Worm (Caenorhabditis elegans) whole organism, L3 larva: ENCODE results near the gene osm-8.

Experiments used
- R02D3.7 ChIP-seq: fragments of 150-350 bp; optimal IDR thresholded peaks from 2 replicates; lab custom pipeline; 2014; ENCODE audit warnings: missing biosample characterization, missing genetic modification characterization
- ZK546.5 ChIP-seq: sonication (generic microtip); optimal IDR thresholded peaks from 2 replicates; lab custom pipeline; 2017; ENCODE audit warnings: missing biosample characterization, missing genetic modification characterization
- aly-2 ChIP-seq: fragments of 150-350 bp; optimal IDR thresholded peaks from 2 replicates; lab custom pipeline; 2014; ENCODE audit warnings: missing biosample characterization, missing genetic modification characterization
- ama-1 ChIP-seq: fragments of 150-350 bp; optimal IDR thresholded peaks from 2 replicates; lab custom pipeline; 2018
- ceh-16 ChIP-seq: sonication (generic microtip); optimal IDR thresholded peaks from 2 replicates; lab custom pipeline; 2017; ENCODE audit warnings: missing biosample characterization, missing genetic modification characterization
- ceh-28 ChIP-seq: fragments of 150-350 bp; optimal IDR thresholded peaks from 2 replicates; lab custom pipeline; 2014; ENCODE audit warnings: missing biosample characterization, missing genetic modification reagents, missing genetic modification characterization
- ceh-82 ChIP-seq: fragments of 150-350 bp; optimal IDR thresholded peaks from 2 replicates; lab custom pipeline; 2014; ENCODE audit warnings: missing biosample characterization, missing genetic modification characterization
- ceh-9 ChIP-seq: sonication (generic microtip); optimal IDR thresholded peaks from 2 replicates; lab custom pipeline; 2018; ENCODE audit warnings: missing biosample characterization, missing genetic modification characterization
- daf-12 ChIP-seq: fragments of 150-350 bp; optimal IDR thresholded peaks from 2 replicates; lab custom pipeline; 2014; ENCODE audit warnings: missing biosample characterization, missing genetic modification reagents, missing genetic modification characterization
- egl-5 ChIP-seq: fragments of 150-350 bp; optimal IDR thresholded peaks from 2 replicates; lab custom pipeline; 2017; ENCODE audit warnings: missing biosample characterization, missing genetic modification reagents, missing genetic modification characterization, inconsistent platforms
- elt-2 ChIP-seq: sonication (generic microtip); optimal IDR thresholded peaks from 2 replicates; lab custom pipeline; 2016; ENCODE audit warnings: missing genetic modification reagents, mild to moderate bottlenecking, missing genetic modification characterization, missing compliant biosample characterization
- elt-3 ChIP-seq, 3 experiments: fragments of 150-350 bp in 1 of 3; sonication (generic microtip) in 2 of 3; optimal IDR thresholded peaks; 2 replicates in 2 of 3; 4 replicates in 1 of 3; lab custom pipeline; 2014 to 2017; ENCODE audit warnings: missing biosample characterization in 3 of 3, missing genetic modification characterization in 3 of 3
- fkh-2 ChIP-seq: fragments of 150-350 bp; optimal IDR thresholded peaks from 2 replicates; lab custom pipeline; 2014; ENCODE audit warnings: missing biosample characterization, missing genetic modification reagents, missing genetic modification characterization
- fos-1 ChIP-seq: fragments of 150-350 bp; optimal IDR thresholded peaks from 2 replicates; lab custom pipeline; 2014; ENCODE audit warnings: missing biosample characterization, missing genetic modification characterization
- hmg-11 ChIP-seq: sonication (generic microtip); optimal IDR thresholded peaks from 2 replicates; lab custom pipeline; 2016; ENCODE audit warnings: missing genetic modification characterization, missing compliant biosample characterization
- jun-1 ChIP-seq: fragments of 150-350 bp; optimal IDR thresholded peaks from 2 replicates; lab custom pipeline; 2014; ENCODE audit warnings: missing biosample characterization, missing genetic modification reagents, missing genetic modification characterization
- lin-39 ChIP-seq: fragments of 150-350 bp; optimal IDR thresholded peaks from 2 replicates; lab custom pipeline; 2018; ENCODE audit warnings: missing biosample characterization, missing genetic modification reagents, missing genetic modification characterization
- mml-1 ChIP-seq: fragments of 150-350 bp; sonication (generic microtip); optimal IDR thresholded peaks from 3 replicates; lab custom pipeline; 2014; ENCODE audit warnings: missing biosample characterization, missing genetic modification characterization
- nfya-1 ChIP-seq: sonication (generic microtip); optimal IDR thresholded peaks from 2 replicates; lab custom pipeline; 2017; ENCODE audit warnings: missing genetic modification characterization, mild to moderate bottlenecking, missing compliant biosample characterization, antibody characterized with exemption, moderate library complexity; ENCODE audit not compliant: insufficient read depth
- nhr-11 ChIP-seq: fragments of 150-350 bp; optimal IDR thresholded peaks from 2 replicates; lab custom pipeline; 2014; ENCODE audit warnings: missing biosample characterization, missing genetic modification characterization
- nhr-23 ChIP-seq: fragments of 150-350 bp; optimal IDR thresholded peaks from 2 replicates; lab custom pipeline; 2014; ENCODE audit warnings: missing biosample characterization, missing genetic modification reagents, missing genetic modification characterization
- nhr-237 ChIP-seq: fragments of 150-350 bp; optimal IDR thresholded peaks from 2 replicates; lab custom pipeline; 2014; ENCODE audit warnings: missing biosample characterization, missing genetic modification characterization
- nhr-25 ChIP-seq: sonication (generic microtip); optimal IDR thresholded peaks from 2 replicates; lab custom pipeline; 2017; ENCODE audit warnings: missing biosample characterization, missing genetic modification characterization
- nhr-28 ChIP-seq: fragments of 150-350 bp; optimal IDR thresholded peaks from 2 replicates; lab custom pipeline; 2014; ENCODE audit warnings: missing biosample characterization, missing genetic modification characterization
- nhr-43 ChIP-seq: sonication (generic microtip); optimal IDR thresholded peaks from 2 replicates; lab custom pipeline; 2016; ENCODE audit warnings: mild to moderate bottlenecking, missing genetic modification characterization, missing compliant biosample characterization; ENCODE audit not compliant: poor library complexity, severe bottlenecking
- nhr-67 ChIP-seq: fragments of 150-350 bp; optimal IDR thresholded peaks from 2 replicates; lab custom pipeline; 2014; ENCODE audit warnings: missing biosample characterization, missing genetic modification characterization
- nhr-76 ChIP-seq: fragments of 150-350 bp; sonication (generic microtip); optimal IDR thresholded peaks from 5 replicates; lab custom pipeline; 2014; ENCODE audit warnings: missing biosample characterization, missing genetic modification characterization
- nhr-77 ChIP-seq: fragments of 150-350 bp; optimal IDR thresholded peaks from 2 replicates; lab custom pipeline; 2014; ENCODE audit warnings: missing biosample characterization, missing genetic modification characterization
- pha-4 ChIP-seq: fragments of 150-350 bp; optimal IDR thresholded peaks from 2 replicates; lab custom pipeline; 2014; ENCODE audit warnings: missing biosample characterization, missing genetic modification reagents, missing genetic modification characterization
- sea-2 ChIP-seq: fragments of 150-350 bp; sonication (generic microtip); optimal IDR thresholded peaks from 4 replicates; lab custom pipeline; 2014; ENCODE audit warnings: missing biosample characterization, missing genetic modification reagents, missing genetic modification characterization
- skn-1 ChIP-seq: fragments of 150-350 bp; optimal IDR thresholded peaks from 2 replicates; lab custom pipeline; 2014; ENCODE audit warnings: missing biosample characterization, missing genetic modification characterization
- snpc-4 ChIP-seq: fragments of 150-350 bp; optimal IDR thresholded peaks from 2 replicates; lab custom pipeline; 2014; ENCODE audit warnings: missing biosample characterization, missing genetic modification characterization
- tbx-2 ChIP-seq: sonication (generic microtip); optimal IDR thresholded peaks from 2 replicates; lab custom pipeline; 2016; ENCODE audit warnings: mild to moderate bottlenecking, missing genetic modification characterization, missing compliant biosample characterization
- zag-1 ChIP-seq: fragments of 150-350 bp; optimal IDR thresholded peaks from 2 replicates; lab custom pipeline; 2014; ENCODE audit warnings: missing biosample characterization, missing genetic modification characterization
- ztf-11 ChIP-seq: fragments of 150-350 bp; optimal IDR thresholded peaks from 2 replicates; lab custom pipeline; 2014; ENCODE audit warnings: missing biosample characterization, missing genetic modification characterization
- ztf-4 ChIP-seq: fragments of 150-350 bp; optimal IDR thresholded peaks from 2 replicates; lab custom pipeline; 2014; ENCODE audit warnings: missing biosample characterization, missing genetic modification characterization

Gene osm-8

DNA sequence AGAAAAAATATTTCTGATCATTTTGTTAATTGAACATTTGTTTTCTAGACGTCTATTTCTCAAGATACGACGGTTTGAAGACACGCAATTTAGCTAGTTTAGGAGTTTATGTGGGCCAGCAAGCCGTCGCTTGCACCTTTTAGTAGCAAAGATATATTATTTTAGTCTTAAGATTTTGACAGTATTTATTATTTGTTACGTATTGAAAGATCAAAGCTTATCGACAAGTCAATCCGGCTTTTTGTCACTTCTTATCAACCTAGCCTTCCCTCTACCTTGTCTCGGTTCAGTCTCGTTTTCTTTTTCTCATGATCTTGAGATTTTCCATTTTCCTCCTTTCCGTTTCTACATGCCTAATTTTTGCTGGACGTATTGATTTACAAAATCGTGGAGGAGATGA lies 31.1 kb downstream of the osm-8 start, which contains the start of gene F35D2.2:
Gene F35D2.2, plus strand, starts transcription at position 301 of the 400 bp plus-strand sequence.
- no peak for TF ChIP-seq nhr-28 (tag; lab: Kevin White, UChicago)
- TF ChIP-seq ceh-16 (tag; lab: Kevin White, UChicago) = no peak
- no peak for TF ChIP-seq nfya-1 (tag; lab: Kevin White, UChicago)
- TF ChIP-seq jun-1 = no peak
- no peak for TF ChIP-seq mml-1
- TF ChIP-seq aly-2 (tag; lab: Kevin White, UChicago) = no peak
- TF ChIP-seq skn-1 = no peak
- no peak for TF ChIP-seq nhr-237 (tag; lab: Kevin White, UChicago)

DNA sequence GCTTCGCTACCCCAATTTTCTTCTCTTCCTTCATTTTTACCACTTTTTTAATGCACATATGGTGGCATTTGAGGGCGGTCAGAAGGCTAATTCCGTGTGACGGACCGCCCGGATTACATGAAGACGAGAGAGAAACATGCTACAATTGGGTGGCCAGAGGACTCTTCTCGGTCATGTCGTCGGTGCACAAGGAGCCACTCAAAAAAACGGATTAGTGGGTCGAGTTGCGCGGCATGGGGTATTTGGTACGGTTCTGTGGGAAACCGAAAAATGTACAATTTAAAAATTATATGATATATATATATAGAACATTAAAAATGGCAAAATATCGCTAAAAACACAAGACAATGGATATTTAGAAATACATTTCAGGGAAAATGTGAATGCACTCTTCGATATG lies 34.4 kb downstream of the osm-8 start:
- no peak for TF ChIP-seq elt-3 (tag; optimal IDR thresholded peaks at IDR 0.05; lab: Kevin White, UChicago)
- no peak for TF ChIP-seq R02D3.7 (tag; lab: Kevin White, UChicago)
- no peak for TF ChIP-seq nhr-28 (tag; lab: Kevin White, UChicago)
- no peak for TF ChIP-seq sea-2
- TF ChIP-seq ceh-9 (tag; lab: Kevin White, UChicago) = no peak
- TF ChIP-seq snpc-4 (tag; lab: Kevin White, UChicago) = no peak
- no peak for TF ChIP-seq lin-39
- no peak for TF ChIP-seq ZK546.5 (tag; lab: Kevin White, UChicago)
- no peak for TF ChIP-seq elt-2 (tag; lab: Kevin White, UChicago)
- TF ChIP-seq fos-1 (tag; lab: Kevin White, UChicago) = no peak
- TF ChIP-seq ceh-82 (tag; lab: Kevin White, UChicago) = no peak
- TF ChIP-seq ceh-28 (tag; lab: Kevin White, UChicago) = no peak
- no peak for TF ChIP-seq mml-1
- no peak for TF ChIP-seq nhr-43 (tag; lab: Kevin White, UChicago)
- TF ChIP-seq ztf-4 (tag; lab: Kevin White, UChicago) = no peak
- TF ChIP-seq nhr-23 (tag; lab: Kevin White, UChicago) = no peak
- TF ChIP-seq jun-1 = no peak
- no peak for TF ChIP-seq hmg-11 (tag; lab: Kevin White, UChicago)

DNA sequence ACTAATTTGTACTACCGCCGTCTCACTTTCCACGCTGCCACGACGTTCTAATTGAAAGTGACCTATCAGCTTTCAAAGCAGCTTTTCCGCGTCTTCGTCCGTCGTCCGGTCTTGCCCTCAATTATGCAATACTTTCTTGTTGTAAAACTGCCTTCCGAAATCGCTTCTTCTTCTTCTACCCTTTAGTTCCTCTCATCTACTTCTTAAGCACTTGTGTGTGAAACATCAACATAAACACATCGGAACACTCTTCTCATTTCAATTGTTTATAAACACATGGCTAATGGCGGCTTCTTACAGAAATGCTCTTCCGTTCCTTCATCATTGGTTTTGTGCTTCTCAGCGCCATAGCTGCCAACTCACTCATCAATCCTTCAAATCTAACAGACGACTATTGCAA lies 34.9 kb downstream of the osm-8 start, which contains the start of gene F35D2.3:
Gene F35D2.3, plus strand, starts transcription at position 301 of the 400 bp plus-strand sequence.
- TF ChIP-seq egl-5 (no peak), lin-39 (no peak), hmg-11 (tag; lab: Kevin White, UChicago) (no peak), tbx-2 (tag; lab: Kevin White, UChicago) (no peak), nhr-237 (tag; lab: Kevin White, UChicago) (no peak), nhr-28 (tag; lab: Kevin White, UChicago) (no peak), nhr-76 (tag; lab: Kevin White, UChicago) (no peak), ztf-11 (no peak), nhr-67 (tag; lab: Kevin White, UChicago) (no peak), ama-1 (lab: Kevin White, UChicago) (no peak), ztf-4 (tag; lab: Kevin White, UChicago) (no peak), ceh-9 (tag; lab: Kevin White, UChicago) (no peak), nhr-25 (tag; lab: Kevin White, UChicago) (no peak)

DNA sequence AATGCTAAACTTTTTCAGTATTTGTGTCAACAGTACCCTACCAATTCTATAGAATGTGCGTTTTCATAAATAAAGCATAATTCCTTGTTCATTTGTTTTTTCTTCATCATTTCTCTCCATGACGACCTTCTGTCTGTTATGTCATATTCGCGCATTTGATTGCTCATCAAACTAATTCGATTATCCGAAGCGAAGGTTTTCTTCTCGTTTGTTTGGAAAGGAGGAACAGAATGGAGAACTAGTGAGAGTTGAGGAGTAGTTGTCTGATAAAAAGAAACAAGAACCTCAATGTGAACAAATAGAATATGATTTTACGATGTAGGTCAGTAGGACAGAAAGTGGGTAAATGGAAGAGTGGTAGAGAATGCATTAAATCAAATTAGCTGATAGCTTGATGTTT lies 42.6 kb downstream of the osm-8 start:
- TF ChIP-seq nhr-43 (tag; lab: Kevin White, UChicago) = no peak
- TF ChIP-seq nhr-77 (tag; lab: Kevin White, UChicago) = no peak
- no peak for TF ChIP-seq ceh-28 (tag; lab: Kevin White, UChicago)
- no peak for TF ChIP-seq nhr-67 (tag; lab: Kevin White, UChicago)
- TF ChIP-seq pha-4 (tag; lab: Kevin White, UChicago) = no peak
- TF ChIP-seq daf-12 (tag; lab: Kevin White, UChicago) = no peak
- TF ChIP-seq nhr-25 (tag; lab: Kevin White, UChicago) = no peak
- no peak for TF ChIP-seq lin-39
- TF ChIP-seq R02D3.7 (tag; lab: Kevin White, UChicago) = no peak
- TF ChIP-seq hmg-11 (tag; lab: Kevin White, UChicago) = no peak
- TF ChIP-seq tbx-2 (tag; lab: Kevin White, UChicago) = no peak
- no peak for TF ChIP-seq fkh-2 (tag; lab: Kevin White, UChicago)
- no peak for TF ChIP-seq nhr-11 (tag; lab: Kevin White, UChicago)
- no peak for TF ChIP-seq ceh-16 (tag; lab: Kevin White, UChicago)
- TF ChIP-seq zag-1 (tag; lab: Kevin White, UChicago) = no peak
